Fruit fly (Drosophila melanogaster) whole organism, embryonic: Measurements from ENCODE around the gene mRpL4.

ENCODE experiments used
- Abd-B ChIP-seq: fragments of 200-800 bp; sonication (Bioruptor generic); optimal IDR thresholded peaks from 2 replicates; lab custom pipeline; 2018; ENCODE audit warnings: missing biosample characterization, mild to moderate bottlenecking, missing genetic modification characterization, moderate library complexity
- Aef1 ChIP-seq: fragments of 200-800 bp; sonication (Bioruptor generic); IDR thresholded peaks from 3 replicates; pipeline ENCODE4 v1.3.6; 2022; ENCODE audit warnings: missing biosample characterization, missing genetic modification characterization
- CG12155 ChIP-seq: fragments of 200-800 bp; sonication (Bioruptor generic); optimal IDR thresholded peaks from 3 replicates; lab custom pipeline; 2016; ENCODE audit warnings: missing biosample characterization, missing genetic modification characterization
- CG13894 ChIP-seq: fragments of 200-800 bp; sonication (Bioruptor generic); optimal IDR thresholded peaks from 3 replicates; lab custom pipeline; 2018; ENCODE audit warnings: missing biosample characterization, mild to moderate bottlenecking, missing genetic modification characterization, moderate library complexity
- CG17328 ChIP-seq: fragments of 200-800 bp; sonication (Bioruptor generic); IDR thresholded peaks from 2 replicates; pipeline ENCODE4 v1.3.6; 2022; ENCODE audit warnings: missing biosample characterization, missing genetic modification characterization
- CG17361 ChIP-seq: fragments of 200-800 bp; sonication (Bioruptor generic); IDR thresholded peaks from 3 replicates; pipeline ENCODE4 v1.3.6; 2022; ENCODE audit warnings: missing biosample characterization, missing genetic modification characterization
- CG2678 ChIP-seq: fragments of 200-800 bp; sonication (Bioruptor generic); optimal IDR thresholded peaks from 3 replicates; lab custom pipeline; 2019; ENCODE audit warnings: missing biosample characterization, mild to moderate bottlenecking, missing genetic modification characterization, moderate library complexity
- CG5953 ChIP-seq: fragments of 200-800 bp; sonication (Bioruptor generic); IDR thresholded peaks from 2 replicates; pipeline ENCODE4 v1.3.6; 2022; ENCODE audit warnings: missing biosample characterization, missing genetic modification characterization
- CG6272 ChIP-seq: fragments of 200-800 bp; sonication (Bioruptor generic); IDR thresholded peaks from 2 replicates; pipeline ENCODE4 v1.3.6; 2022; ENCODE audit warnings: missing biosample characterization, missing genetic modification characterization
- CG7556 ChIP-seq: fragments of 200-800 bp; sonication (Bioruptor generic); optimal IDR thresholded peaks from 2 replicates; lab custom pipeline; 2017; ENCODE audit warnings: missing biosample characterization, mild to moderate bottlenecking, missing genetic modification characterization
- CG8924 ChIP-seq: fragments of 200-800 bp; optimal IDR thresholded peaks from 3 replicates; lab custom pipeline; 2019; ENCODE audit warnings: missing biosample characterization, mild to moderate bottlenecking, missing genetic modification characterization, moderate library complexity
- CG9609 ChIP-seq: fragments of 200-800 bp; sonication (Bioruptor generic); optimal IDR thresholded peaks from 3 replicates; lab custom pipeline; 2016; ENCODE audit warnings: missing biosample characterization, missing genetic modification characterization
- CG9817 ChIP-seq: fragments of 200-800 bp; sonication (Bioruptor generic); optimal IDR thresholded peaks from 2 replicates; lab custom pipeline; 2018; ENCODE audit warnings: missing biosample characterization, mild to moderate bottlenecking, missing genetic modification characterization, moderate library complexity
- CG9932 ChIP-seq: fragments of 200-800 bp; sonication (Bioruptor generic); IDR thresholded peaks from 2 replicates; pipeline ENCODE4 v1.3.6; 2022; ENCODE audit warnings: missing biosample characterization, missing genetic modification characterization
- D19A ChIP-seq: fragments of 200-800 bp; optimal IDR thresholded peaks from 3 replicates; lab custom pipeline; 2019; ENCODE audit warnings: missing biosample characterization, mild to moderate bottlenecking, missing genetic modification characterization, moderate library complexity
- Doc2 ChIP-seq: fragments of 200-800 bp; sonication (Bioruptor generic); IDR thresholded peaks from 2 replicates; pipeline ENCODE4 v1.3.6; 2022; ENCODE audit warnings: missing biosample characterization, missing genetic modification characterization
- Dp ChIP-seq: fragments of 200-800 bp; sonication (Bioruptor generic); optimal IDR thresholded peaks from 2 replicates; lab custom pipeline; 2018; ENCODE audit warnings: missing biosample characterization, mild to moderate bottlenecking, missing genetic modification characterization, moderate library complexity
- Dref ChIP-seq: fragments of 200-800 bp; sonication (Bioruptor generic); IDR thresholded peaks from 2 replicates; pipeline ENCODE4 v1.3.6; 2022; ENCODE audit warnings: missing biosample characterization, missing genetic modification characterization
- E2f2 ChIP-seq: fragments of 200-800 bp; sonication (Bioruptor generic); IDR thresholded peaks from 2 replicates; pipeline ENCODE4 v1.3.6; 2022; ENCODE audit warnings: missing biosample characterization, missing genetic modification characterization
- Fer3 ChIP-seq: fragments of 200-800 bp; sonication (Bioruptor generic); optimal IDR thresholded peaks from 2 replicates; lab custom pipeline; 2018; ENCODE audit warnings: missing biosample characterization, mild to moderate bottlenecking, missing genetic modification characterization, moderate library complexity
- HLH3B ChIP-seq: fragments of 200-800 bp; sonication (Bioruptor generic); IDR thresholded peaks from 2 replicates; pipeline ENCODE4 v1.3.6; 2022; ENCODE audit warnings: missing biosample characterization, missing genetic modification characterization
- Hr3 ChIP-seq: fragments of 200-800 bp; sonication (Bioruptor generic); optimal IDR thresholded peaks from 3 replicates; lab custom pipeline; 2016; ENCODE audit warnings: missing biosample characterization, missing genetic modification characterization
- Lpt ChIP-seq: fragments of >200 bp; optimal IDR thresholded peaks from 2 replicates; lab custom pipeline; 2018; ENCODE audit warnings: missing biosample characterization, missing genetic modification characterization
- Mad ChIP-seq: fragments of 200-800 bp; sonication (Bioruptor generic); optimal IDR thresholded peaks from 2 replicates; lab custom pipeline; 2016; ENCODE audit warnings: missing biosample characterization, missing genetic modification characterization
- Med ChIP-seq: fragments of 200-800 bp; sonication (Bioruptor generic); peaks from one replicate; lab custom pipeline; 2016; ENCODE audit warnings: missing biosample characterization, missing genetic modification characterization, mild to moderate bottlenecking, inconsistent platforms, moderate library complexity
- Opbp ChIP-seq: fragments of 200-800 bp; sonication (Bioruptor generic); IDR thresholded peaks from 3 replicates; pipeline ENCODE4 v1.3.6; 2022; ENCODE audit warnings: missing biosample characterization, missing genetic modification characterization; ENCODE audit not compliant: partially characterized antibody
- Optix ChIP-seq: fragments of 200-800 bp; sonication (Bioruptor generic); IDR thresholded peaks from 3 replicates; pipeline ENCODE4 v1.3.6; 2022; ENCODE audit warnings: missing biosample characterization, missing genetic modification characterization
- Poxn ChIP-seq: fragments of 200-800 bp; sonication (Bioruptor generic); IDR thresholded peaks from 2 replicates; pipeline ENCODE4 v1.3.6; 2022; ENCODE audit warnings: missing biosample characterization, missing genetic modification characterization
- Rx ChIP-seq: fragments of 200-800 bp; sonication (Bioruptor generic); IDR thresholded peaks from 2 replicates; pipeline ENCODE4 v1.3.6; 2022; ENCODE audit warnings: missing biosample characterization, missing genetic modification characterization
- Sry-δ ChIP-seq: fragments of 200-800 bp; sonication (Bioruptor generic); optimal IDR thresholded peaks from 2 replicates; lab custom pipeline; 2016; ENCODE audit warnings: missing biosample characterization, missing genetic modification characterization
- Taf1 ChIP-seq: fragments of 200-800 bp; sonication (Bioruptor generic); IDR thresholded peaks from 2 replicates; pipeline ENCODE4 v1.3.6; 2022; ENCODE audit warnings: missing biosample characterization, missing genetic modification characterization
- abd-A ChIP-seq: fragments of 200-800 bp; sonication (Bioruptor generic); optimal IDR thresholded peaks from 3 replicates; lab custom pipeline; 2019; ENCODE audit warnings: missing biosample characterization, mild to moderate bottlenecking, missing genetic modification characterization, moderate library complexity
- ato ChIP-seq: fragments of 200-800 bp; sonication (Bioruptor generic); IDR thresholded peaks from 2 replicates; pipeline ENCODE4 v1.3.6; 2022; ENCODE audit warnings: missing biosample characterization, missing genetic modification characterization; ENCODE audit not compliant: partially characterized antibody
- caup ChIP-seq: fragments of 200-800 bp; sonication (Bioruptor generic); optimal IDR thresholded peaks from 3 replicates; lab custom pipeline; 2017; ENCODE audit warnings: missing biosample characterization, mild to moderate bottlenecking, missing genetic modification characterization, moderate library complexity; ENCODE audit not compliant: severe bottlenecking
- cg ChIP-seq: fragments of 200-800 bp; sonication (Bioruptor generic); optimal IDR thresholded peaks from 3 replicates; lab custom pipeline; 2019; ENCODE audit warnings: missing biosample characterization, mild to moderate bottlenecking, missing genetic modification characterization, moderate library complexity
- croc ChIP-seq: fragments of 200-800 bp; sonication (Bioruptor generic); conservative IDR thresholded peaks from 3 replicates; pipeline ENCODE4 v1.3.6; 2022; ENCODE audit warnings: missing biosample characterization, missing genetic modification characterization
- fru ChIP-seq: fragments of >200 bp; optimal IDR thresholded peaks from 2 replicates; lab custom pipeline; 2017
- gcm2 ChIP-seq: fragments of 200-800 bp; sonication (Bioruptor generic); optimal IDR thresholded peaks from 2 replicates; lab custom pipeline; 2016; ENCODE audit warnings: missing biosample characterization, missing genetic modification characterization
- klu ChIP-seq: fragments of 200-800 bp; sonication (Bioruptor generic); IDR thresholded peaks from 2 replicates; pipeline ENCODE4 v1.3.6; 2022; ENCODE audit warnings: missing biosample characterization, missing genetic modification characterization
- kni ChIP-seq: fragments of 200-800 bp; sonication (Bioruptor generic); optimal IDR thresholded peaks from 3 replicates; lab custom pipeline; 2017; ENCODE audit warnings: mild to moderate bottlenecking, missing biosample characterization, missing genetic modification reagents, missing genetic modification characterization
- lola ChIP-seq, 3 experiments: fragments of >200 bp in 2 of 3; fragments of 200-800 bp in 1 of 3; sonication (Bioruptor generic) in 1 of 3; optimal IDR thresholded peaks; 2 replicates each; lab custom pipeline; 2017 to 2019; ENCODE audit warnings: missing biosample characterization in 3 of 3, missing genetic modification characterization in 3 of 3, mild to moderate bottlenecking in 1 of 3, moderate library complexity in 1 of 3
- lov ChIP-seq, 2 experiments: fragments of 200-800 bp in 1 of 2; fragments of >200 bp in 1 of 2; sonication (Bioruptor generic) in 1 of 2; IDR thresholded peaks in 1 of 2; optimal IDR thresholded peaks in 1 of 2; 2 replicates in 1 of 2; 3 replicates in 1 of 2; pipeline versions ENCODE4 v1.3.6 to Lab custom; 2017 to 2022; ENCODE audit warnings: missing biosample characterization in 1 of 2, missing genetic modification characterization in 1 of 2
- pho ChIP-seq: fragments of 200-800 bp; sonication (Bioruptor generic); optimal IDR thresholded peaks from 2 replicates; lab custom pipeline; 2016; ENCODE audit warnings: missing biosample characterization, missing genetic modification characterization
- sc ChIP-seq, 3 experiments: fragments of >200 bp in 2 of 3; fragments of 200-800 bp in 1 of 3; sonication (Bioruptor generic) in 1 of 3; optimal IDR thresholded peaks; 2 replicates in 2 of 3; 3 replicates in 1 of 3; lab custom pipeline; 2017; ENCODE audit warnings: mild to moderate bottlenecking in 1 of 3, missing biosample characterization in 1 of 3, missing genetic modification characterization in 1 of 3, missing genetic modification reagents in 1 of 3
- tll ChIP-seq, 2 experiments: fragments of 200-800 bp in 1 of 2; fragments of >200 bp in 1 of 2; sonication (Bioruptor generic) in 1 of 2; optimal IDR thresholded peaks; 2 replicates each; lab custom pipeline; 2017 to 2019; ENCODE audit warnings: missing biosample characterization in 2 of 2, missing genetic modification characterization in 2 of 2, mild to moderate bottlenecking in 1 of 2, moderate library complexity in 1 of 2
- twi ChIP-seq: fragments of 200-800 bp; optimal IDR thresholded peaks from 2 replicates; lab custom pipeline; 2019; ENCODE audit warnings: missing biosample characterization, mild to moderate bottlenecking, missing genetic modification characterization, moderate library complexity
- vfl ChIP-seq: fragments of 200-800 bp; sonication (Bioruptor generic); optimal IDR thresholded peaks from 2 replicates; lab custom pipeline; 2016; ENCODE audit warnings: missing biosample characterization, missing genetic modification characterization
- wor ChIP-seq: fragments of 200-800 bp; sonication (Bioruptor generic); IDR thresholded peaks from 2 replicates; pipeline ENCODE4 v1.3.6; 2022; ENCODE audit warnings: missing biosample characterization, missing genetic modification characterization

mRpL4 gene

DNA sequence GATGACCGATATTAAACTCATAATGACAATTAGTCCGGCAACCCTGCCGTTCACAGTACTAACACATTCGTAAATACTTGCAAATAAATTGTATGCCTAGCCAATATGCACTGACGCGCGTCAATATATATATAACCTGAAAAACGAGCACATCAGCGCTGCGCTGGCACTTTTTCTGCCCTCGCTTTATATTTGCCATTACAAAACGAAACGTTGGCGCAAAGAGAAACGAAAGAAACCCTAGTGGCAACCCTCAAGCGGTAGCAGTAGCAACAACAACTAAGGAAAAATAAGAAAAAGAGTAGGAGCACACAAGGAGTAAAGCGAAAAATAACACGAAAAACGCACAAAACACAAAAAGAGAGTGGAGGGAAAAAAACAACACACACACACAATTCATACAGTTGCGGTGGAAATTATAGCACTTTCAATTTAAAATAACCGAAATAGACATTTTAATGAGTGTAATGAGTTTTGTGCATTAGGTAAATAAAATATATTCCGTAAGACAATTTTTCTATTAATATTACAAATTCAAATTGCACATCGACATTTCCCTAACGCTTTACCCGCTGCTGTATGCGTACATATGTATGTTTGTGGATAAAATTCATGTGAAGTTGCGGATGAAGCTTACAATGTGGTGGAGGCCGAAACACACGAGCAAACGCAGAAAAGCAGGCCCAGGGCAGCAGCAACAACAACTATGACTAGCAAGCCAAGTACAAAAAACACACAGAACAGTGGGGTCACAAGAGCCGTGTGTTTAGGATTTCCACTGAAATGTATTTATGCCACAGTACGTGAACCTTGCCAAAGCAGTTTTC is 22.0 kb upstream of the mRpL4 start (continued):
- TF ChIP-seq Dp (GFP tag; lab: Kevin White, UChicago) (peak; percentile 34), Lpt (GFP tag; lab: Kevin White, UChicago) (no peak), CG9817 (tag; lab: Kevin White, UChicago) (peak; percentile 99), twi (tag; lab: Kevin White, UChicago) (peak; percentile 97), gcm2 (peak; percentile 99), CG12155 (GFP tag; lab: Kevin White, UChicago) (peak; percentile 97), fru (lab: Kevin White, UChicago) (no peak), abd-A (tag; lab: Kevin White, UChicago) (peak; percentile 95), CG7556 (GFP tag; lab: Kevin White, UChicago) (peak; percentile 99), Aef1 (GFP tag; lab: Robert Waterston, UW) (peak; percentile 98), Doc2 (peak; percentile 93), lov (optimal IDR thresholded peaks at IDR 0.05; lab: Kevin White, UChicago) (no peak), lov (GFP tag; IDR thresholded peaks at IDR 0.05; lab: Robert Waterston, UW) (peak; percentile 98), Mad (peak; percentile 98), Abd-B (GFP tag; lab: Kevin White, UChicago) (peak; percentile 98), pho (GFP tag; lab: Kevin White, UChicago) (peak; percentile 98), Poxn (GFP tag; lab: Robert Waterston, UW) (peak; percentile 95), Optix (peak; percentile 96), Opbp (GFP tag; lab: Robert Waterston, UW) (no peak), klu (GFP tag; lab: Robert Waterston, UW) (peak; percentile 98), CG5953 (GFP tag; lab: Robert Waterston, UW) (peak; percentile 99), kni (peak; percentile 98), croc (GFP tag; lab: Robert Waterston, UW) (peak; percentile 98), sc (optimal IDR thresholded peaks at IDR 0.05; lab: Kevin White, UChicago) (no peak), sc (GFP tag; optimal IDR thresholded peaks at IDR 0.05; lab: Kevin White, UChicago) (peak; percentile 98), CG6272 (GFP tag; lab: Robert Waterston, UW) (peak; percentile 97), tll (GFP tag; optimal IDR thresholded peaks at IDR 0.05; lab: Kevin White, UChicago) (peak in 1 of 2 experiments; percentile 66), Hr3 (peak; percentile 98), Sry-δ (GFP tag; lab: Kevin White, UChicago) (peak; percentile 67), Med (GFP tag; lab: Kevin White, UChicago) (peak; percentile 100), D19A (tag; lab: Kevin White, UChicago) (peak; percentile 98), vfl (peak; percentile 98), CG9932 (peak; percentile 99), lola (GFP tag; optimal IDR thresholded peaks at IDR 0.05; lab: Kevin White, UChicago) (peak in 1 of 3 experiments; percentile 98), CG13894 (tag; lab: Kevin White, UChicago) (peak; percentile 99), cg (GFP tag; lab: Kevin White, UChicago) (peak; percentile 85), Fer3 (peak; percentile 99), CG8924 (tag; lab: Kevin White, UChicago) (peak; percentile 99), Rx (GFP tag; lab: Robert Waterston, UW) (peak; percentile 98), CG2678 (tag; lab: Kevin White, UChicago) (peak; percentile 100), ato (GFP tag; lab: Robert Waterston, UW) (no peak), E2f2 (GFP tag; lab: Robert Waterston, UW) (peak; percentile 91), caup (GFP tag; lab: Kevin White, UChicago) (peak; percentile 99), Dref (GFP tag; lab: Robert Waterston, UW) (peak; percentile 36; the same call in 1 of the 2 replicates), wor (GFP tag; lab: Robert Waterston, UW) (peak; percentile 98), CG17328 (GFP tag; lab: Robert Waterston, UW) (peak; percentile 99), CG17361 (GFP tag; lab: Robert Waterston, UW) (peak; percentile 97), Taf1 (GFP tag; lab: Robert Waterston, UW) (peak; percentile 98), CG9609 (GFP tag; lab: Kevin White, UChicago) (peak; percentile 97), HLH3B (GFP tag; lab: Robert Waterston, UW) (peak; percentile 99)
